Fruit fly (Drosophila melanogaster) whole organism, embryonic: ENCODE results near the gene CG13896.
A peak's percentile ranks its signal among the peaks of the same experiment; 100 is the strongest.

Source experiments
- Awh ChIP-seq: fragments of 200-800 bp; sonication (Bioruptor generic); IDR thresholded peaks from 2 replicates; pipeline ENCODE4, ENCODE4 v1.3.6; 2022; ENCODE audit warnings: missing biosample characterization, missing genetic modification characterization
- Bdp1 ChIP-seq: fragments of 200-800 bp; sonication (Bioruptor generic); optimal IDR thresholded peaks from 3 replicates; lab custom pipeline; 2016; ENCODE audit warnings: missing biosample characterization, missing genetic modification characterization
- CG10462 ChIP-seq: fragments of 200-800 bp; sonication (Bioruptor generic); optimal IDR thresholded peaks from 2 replicates; lab custom pipeline; 2016; ENCODE audit warnings: missing biosample characterization, missing genetic modification characterization
- CG11247 ChIP-seq: fragments of 200-800 bp; sonication (Bioruptor generic); IDR thresholded peaks from 2 replicates; pipeline ENCODE4 v1.3.6; 2022; ENCODE audit warnings: missing biosample characterization, missing genetic modification characterization
- CG12104 ChIP-seq: fragments of 200-800 bp; sonication (Bioruptor generic); optimal IDR thresholded peaks from 3 replicates; lab custom pipeline; 2016; ENCODE audit warnings: missing biosample characterization, missing genetic modification characterization
- CG13424 ChIP-seq: fragments of 200-800 bp; sonication (Bioruptor generic); optimal IDR thresholded peaks from 2 replicates; lab custom pipeline; 2019; ENCODE audit warnings: missing biosample characterization, mild to moderate bottlenecking, missing genetic modification characterization, moderate library complexity
- CG15514 ChIP-seq: fragments of 200-800 bp; sonication (Bioruptor generic); optimal IDR thresholded peaks from 3 replicates; lab custom pipeline; 2017; ENCODE audit warnings: missing biosample characterization, missing genetic modification characterization, mild to moderate bottlenecking, moderate library complexity, missing genetic modification reagents
- CG15696 ChIP-seq: fragments of 200-800 bp; sonication (Bioruptor generic); optimal IDR thresholded peaks from 2 replicates; lab custom pipeline; 2019; ENCODE audit warnings: missing biosample characterization, mild to moderate bottlenecking, missing genetic modification characterization, moderate library complexity
- CG1603 ChIP-seq: fragments of 200-800 bp; sonication (Bioruptor generic); optimal IDR thresholded peaks from 2 replicates; lab custom pipeline; 2019; ENCODE audit warnings: missing biosample characterization, mild to moderate bottlenecking, missing genetic modification characterization, moderate library complexity
- CG16863 ChIP-seq: fragments of 200-800 bp; sonication (Bioruptor generic); optimal IDR thresholded peaks from 3 replicates; lab custom pipeline; 2016; ENCODE audit warnings: missing biosample characterization, missing genetic modification characterization
- CG17385 ChIP-seq: fragments of 200-800 bp; sonication (Bioruptor generic); optimal IDR thresholded peaks from 3 replicates; lab custom pipeline; 2018; ENCODE audit warnings: missing biosample characterization, mild to moderate bottlenecking, missing genetic modification characterization
- CG17829 ChIP-seq: fragments of 200-800 bp; optimal IDR thresholded peaks from 2 replicates; lab custom pipeline; 2019; ENCODE audit warnings: missing biosample characterization, mild to moderate bottlenecking, missing genetic modification characterization, moderate library complexity
- CG18476 ChIP-seq: fragments of 200-800 bp; sonication (Bioruptor generic); optimal IDR thresholded peaks from 2 replicates; lab custom pipeline; 2016; ENCODE audit warnings: missing biosample characterization, mild to moderate bottlenecking, missing genetic modification characterization
- CG2889 ChIP-seq: fragments of 200-800 bp; sonication (Bioruptor generic); IDR thresholded peaks from 3 replicates; pipeline ENCODE4 v1.3.6; 2022; ENCODE audit warnings: missing biosample characterization, missing genetic modification characterization
- CG31388 ChIP-seq: fragments of 200-800 bp; sonication (Bioruptor generic); optimal IDR thresholded peaks from 2 replicates; lab custom pipeline; 2016; ENCODE audit warnings: missing biosample characterization, missing genetic modification characterization
- CG7745 ChIP-seq: fragments of 200-800 bp; sonication (Bioruptor generic); optimal IDR thresholded peaks from 2 replicates; lab custom pipeline; 2018; ENCODE audit warnings: missing biosample characterization, mild to moderate bottlenecking, missing genetic modification characterization, moderate library complexity
- CG9609 ChIP-seq: fragments of 200-800 bp; sonication (Bioruptor generic); optimal IDR thresholded peaks from 3 replicates; lab custom pipeline; 2016; ENCODE audit warnings: missing biosample characterization, missing genetic modification characterization
- Dip3 ChIP-seq: fragments of 200-800 bp; sonication (Bioruptor generic); optimal IDR thresholded peaks from 3 replicates; lab custom pipeline; 2016; ENCODE audit warnings: missing biosample characterization, missing genetic modification characterization
- ERR ChIP-seq: fragments of 200-800 bp; sonication (Bioruptor generic); optimal IDR thresholded peaks from 2 replicates; lab custom pipeline; 2016; ENCODE audit warnings: missing biosample characterization, missing genetic modification characterization
- Ets65A ChIP-seq: fragments of 200-800 bp; sonication (Bioruptor generic); peaks from one replicate; lab custom pipeline; 2016; ENCODE audit warnings: missing biosample characterization, missing genetic modification characterization
- Fer2 ChIP-seq: fragments of 200-800 bp; sonication (Bioruptor generic); optimal IDR thresholded peaks from 2 replicates; lab custom pipeline; 2018; ENCODE audit warnings: missing biosample characterization, mild to moderate bottlenecking, missing genetic modification characterization, moderate library complexity
- Gsc ChIP-seq: fragments of 200-800 bp; sonication (Bioruptor generic); IDR thresholded peaks from 2 replicates; pipeline ENCODE4 v1.3.6; 2022; ENCODE audit warnings: missing biosample characterization, missing genetic modification characterization
- HmgD ChIP-seq: fragments of 200-800 bp; sonication (Bioruptor generic); optimal IDR thresholded peaks from 3 replicates; lab custom pipeline; 2016; ENCODE audit warnings: missing biosample characterization, missing genetic modification characterization
- Hmx ChIP-seq: fragments of 200-800 bp; sonication (Bioruptor generic); optimal IDR thresholded peaks from 2 replicates; lab custom pipeline; 2016; ENCODE audit warnings: missing biosample characterization, missing genetic modification characterization
- Lpt ChIP-seq: fragments of >200 bp; optimal IDR thresholded peaks from 2 replicates; lab custom pipeline; 2018; ENCODE audit warnings: missing biosample characterization, missing genetic modification characterization
- NC2β ChIP-seq: fragments of 200-800 bp; sonication (Bioruptor generic); optimal IDR thresholded peaks from 2 replicates; lab custom pipeline; 2016; ENCODE audit warnings: missing biosample characterization, missing genetic modification characterization
- Side ChIP-seq: fragments of 200-800 bp; sonication (Bioruptor generic); optimal IDR thresholded peaks from 2 replicates; lab custom pipeline; 2016; ENCODE audit warnings: missing biosample characterization, missing genetic modification characterization
- az2 ChIP-seq: fragments of 200-800 bp; sonication (Bioruptor generic); optimal IDR thresholded peaks from 3 replicates; lab custom pipeline; 2016; ENCODE audit warnings: missing biosample characterization, missing genetic modification characterization
- bab2 ChIP-seq: fragments of 200-800 bp; sonication (Bioruptor generic); optimal IDR thresholded peaks from 2 replicates; lab custom pipeline; 2016; ENCODE audit warnings: missing biosample characterization, missing genetic modification characterization
- cad ChIP-seq: fragments of >200 bp; optimal IDR thresholded peaks from 2 replicates; lab custom pipeline; 2017; ENCODE audit warnings: missing biosample characterization, missing genetic modification characterization
- ci ChIP-seq: fragments of 200-800 bp; sonication (Bioruptor generic); IDR thresholded peaks from 3 replicates; pipeline ENCODE4 v1.3.6; 2022; ENCODE audit warnings: missing biosample characterization, missing genetic modification characterization
- dm ChIP-seq: fragments of 200-800 bp; sonication (Bioruptor generic); optimal IDR thresholded peaks from 3 replicates; lab custom pipeline; 2016; ENCODE audit warnings: missing biosample characterization, missing genetic modification characterization
- dmrt11E ChIP-seq: fragments of 200-800 bp; sonication (Bioruptor generic); optimal IDR thresholded peaks from 3 replicates; lab custom pipeline; 2018; ENCODE audit warnings: missing biosample characterization, mild to moderate bottlenecking, missing genetic modification characterization, moderate library complexity
- fd102C ChIP-seq: fragments of 200-800 bp; sonication (Bioruptor generic); optimal IDR thresholded peaks from 2 replicates; lab custom pipeline; 2018; ENCODE audit warnings: missing biosample characterization, mild to moderate bottlenecking, missing genetic modification characterization, moderate library complexity
- gfzf ChIP-seq: fragments of 200-800 bp; sonication (Bioruptor generic); optimal IDR thresholded peaks from 2 replicates; lab custom pipeline; 2016; ENCODE audit warnings: missing biosample characterization, mild to moderate bottlenecking, missing genetic modification characterization, moderate library complexity
- ham ChIP-seq: fragments of 200-800 bp; sonication (Bioruptor generic); IDR thresholded peaks from 2 replicates; pipeline ENCODE4 v1.3.6; 2022; ENCODE audit warnings: missing biosample characterization, missing genetic modification characterization
- hb ChIP-seq: fragments of 200-800 bp; sonication (Bioruptor generic); IDR thresholded peaks from 3 replicates; pipeline ENCODE4 v1.3.6; 2022; ENCODE audit warnings: missing biosample characterization, missing genetic modification characterization; ENCODE audit not compliant: partially characterized antibody
- inv ChIP-seq: fragments of 200-800 bp; sonication (Bioruptor generic); IDR thresholded peaks from 2 replicates; pipeline ENCODE4 v1.3.6; 2022; ENCODE audit warnings: missing biosample characterization, missing genetic modification characterization; ENCODE audit not compliant: partially characterized antibody
- jumu ChIP-seq: fragments of 200-800 bp; sonication (Bioruptor generic); optimal IDR thresholded peaks from 3 replicates; lab custom pipeline; 2016; ENCODE audit warnings: missing biosample characterization, missing genetic modification characterization
- ken ChIP-seq: fragments of 200-800 bp; sonication (Bioruptor generic); IDR thresholded peaks from 3 replicates; pipeline ENCODE4 v1.3.6; 2022; ENCODE audit warnings: missing biosample characterization, missing genetic modification characterization
- mirr ChIP-seq: fragments of 200-800 bp; sonication (Bioruptor generic); optimal IDR thresholded peaks from 3 replicates; lab custom pipeline; 2018; ENCODE audit warnings: missing biosample characterization, mild to moderate bottlenecking, missing genetic modification characterization
- mld ChIP-seq: fragments of 200-800 bp; sonication (Bioruptor generic); IDR thresholded peaks from 3 replicates; pipeline ENCODE4 v1.3.6; 2022; ENCODE audit warnings: missing biosample characterization, missing genetic modification characterization; ENCODE audit not compliant: partially characterized antibody
- nmo ChIP-seq: fragments of 200-800 bp; sonication (Bioruptor generic); optimal IDR thresholded peaks from 2 replicates; lab custom pipeline; 2018; ENCODE audit warnings: missing biosample characterization, mild to moderate bottlenecking, missing genetic modification characterization, moderate library complexity
- otp ChIP-seq: fragments of 200-800 bp; sonication (Bioruptor generic); IDR thresholded peaks from 3 replicates; pipeline ENCODE4, ENCODE4 v1.3.6; 2022; ENCODE audit warnings: missing biosample characterization, missing genetic modification characterization
- prd ChIP-seq, 3 experiments: fragments of >200 bp in 2 of 3; fragments of 200-800 bp in 1 of 3; sonication (Bioruptor generic) in 1 of 3; optimal IDR thresholded peaks in 2 of 3; IDR thresholded peaks in 1 of 3; 2 replicates in 2 of 3; 3 replicates in 1 of 3; pipeline versions ENCODE4 v1.3.6 to Lab custom; 2017 to 2022; ENCODE audit warnings: missing biosample characterization in 1 of 3, missing genetic modification characterization in 1 of 3
- psq ChIP-seq: fragments of 200-800 bp; sonication (Bioruptor generic); optimal IDR thresholded peaks from 2 replicates; lab custom pipeline; 2017; ENCODE audit warnings: missing biosample characterization, missing genetic modification characterization
- shn ChIP-seq: fragments of 200-800 bp; sonication (Bioruptor generic); optimal IDR thresholded peaks from 3 replicates; lab custom pipeline; 2016; ENCODE audit warnings: missing biosample characterization, missing genetic modification characterization
- slbo ChIP-seq: fragments of 200-800 bp; sonication (Bioruptor generic); IDR thresholded peaks from 2 replicates; pipeline ENCODE4 v1.3.6; 2022; ENCODE audit warnings: missing biosample characterization, missing genetic modification characterization
- tx ChIP-seq: fragments of 200-800 bp; sonication (Bioruptor generic); optimal IDR thresholded peaks from 2 replicates; lab custom pipeline; 2016; ENCODE audit warnings: missing biosample characterization, missing genetic modification characterization
- vvl ChIP-seq: fragments of 200-800 bp; sonication (Bioruptor generic); IDR thresholded peaks from 2 replicates; pipeline ENCODE4 v1.3.6; 2022; ENCODE audit warnings: missing biosample characterization, missing genetic modification characterization

CG13896 gene

DNA sequence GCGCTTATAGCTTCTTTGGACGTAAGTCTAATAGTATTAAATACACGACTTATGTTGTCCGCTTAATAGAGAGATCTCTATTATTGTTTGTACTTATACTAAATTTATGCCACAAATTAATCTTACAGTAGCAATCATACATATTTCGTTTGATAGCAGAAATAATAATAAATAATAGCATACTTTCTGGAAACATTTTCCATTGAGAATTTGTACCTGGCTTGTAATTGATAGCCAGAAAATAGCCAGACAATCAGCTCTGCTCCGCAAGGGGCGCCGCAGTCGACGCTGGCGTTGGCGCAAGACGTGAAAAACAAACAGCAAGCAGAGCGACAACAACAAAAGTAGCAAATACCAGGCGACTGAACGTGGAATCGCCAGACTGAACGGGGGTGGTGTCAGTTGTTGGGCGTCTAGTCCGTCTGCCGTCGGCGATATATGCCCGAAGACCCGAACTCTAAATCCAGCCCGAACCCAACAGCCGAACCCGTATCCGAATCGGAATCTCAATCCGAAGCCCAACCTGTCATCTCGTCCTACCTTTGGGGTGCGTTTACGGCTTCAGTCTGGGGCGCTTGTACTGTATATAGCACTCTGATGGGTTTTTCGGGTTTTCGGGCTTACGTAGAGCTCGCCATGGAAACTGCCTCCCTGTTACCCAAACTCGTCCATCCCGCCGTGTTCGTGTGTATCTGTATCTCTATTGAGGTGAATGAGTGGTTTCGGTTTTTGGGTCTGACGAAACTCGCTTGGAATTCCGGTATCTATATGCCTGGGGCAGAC is 12.1 kb downstream of the CG13896 start (continued):
- TF ChIP-seq jumu (GFP tag; lab: Kevin White, UChicago) (peak; percentile 15), Lpt (no peak), az2 (GFP tag; lab: Kevin White, UChicago) (peak; percentile 54), Bdp1 (GFP tag; lab: Kevin White, UChicago) (peak; percentile 1), bab2 (GFP tag; lab: Kevin White, UChicago) (peak; percentile 0), cad (GFP tag; lab: Kevin White, UChicago) (no peak), ham (GFP tag; lab: Robert Waterston, UW) (no peak), dmrt11E (tag; lab: Kevin White, UChicago) (peak; percentile 59), ERR (no peak), NC2β (GFP tag; lab: Kevin White, UChicago) (no peak), ken (GFP tag; lab: Robert Waterston, UW) (no peak), mld (GFP tag; lab: Robert Waterston, UW) (no peak), CG1603 (peak; percentile 22), CG18476 (GFP tag; lab: Kevin White, UChicago) (peak; percentile 25), gfzf (no peak), CG10462 (no peak), hb (GFP tag; lab: Robert Waterston, UW) (no peak), psq (GFP tag; lab: Kevin White, UChicago) (no peak), CG7745 (tag; lab: Kevin White, UChicago) (no peak), inv (GFP tag; lab: Robert Waterston, UW) (no peak), CG31388 (no peak), prd (optimal IDR thresholded peaks at IDR 0.05; lab: Kevin White, UChicago) (no peak), prd (GFP tag; IDR thresholded peaks at IDR 0.05; lab: Robert Waterston, UW) (0 out of 3 replicates have a peak, but pooled peaks have one; percentile 34), nmo (peak; percentile 67), Hmx (GFP tag; lab: Kevin White, UChicago) (peak; percentile 47), Awh (GFP tag; lab: Robert Waterston, UW) (no peak), otp (no peak), Dip3 (GFP tag; lab: Kevin White, UChicago) (no peak), fd102C (GFP tag; lab: Kevin White, UChicago) (peak; percentile 30), Gsc (GFP tag; lab: Robert Waterston, UW) (no peak), CG15696 (peak; percentile 48), CG2889 (GFP tag; lab: Robert Waterston, UW) (no peak), CG17829 (peak; percentile 13), HmgD (GFP tag; lab: Kevin White, UChicago) (no peak), vvl (GFP tag; lab: Robert Waterston, UW) (no peak), ci (peak; percentile 61; the same call in 2 of the 3 replicates), CG17385 (GFP tag; lab: Kevin White, UChicago) (peak; percentile 35), Ets65A (GFP tag; lab: Kevin White, UChicago) (no peak), CG11247 (no peak), Side (GFP tag; lab: Kevin White, UChicago) (no peak), dm (GFP tag; lab: Kevin White, UChicago) (no peak), shn (GFP tag; lab: Kevin White, UChicago) (peak; percentile 52), CG15514 (GFP tag; lab: Kevin White, UChicago) (no peak), CG9609 (GFP tag; lab: Kevin White, UChicago) (peak; percentile 11), Fer2 (tag; lab: Kevin White, UChicago) (no peak), CG16863 (GFP tag; lab: Kevin White, UChicago) (no peak), CG12104 (peak; percentile 13), mirr (no peak), slbo (GFP tag; lab: Robert Waterston, UW) (no peak), CG13424 (tag; lab: Kevin White, UChicago) (peak; percentile 53), tx (GFP tag; lab: Kevin White, UChicago) (no peak)
